Fruit fly (Drosophila melanogaster) whole organism, embryonic: Measurements from ENCODE around the gene CG43938.

Experiments used
- Ada2b ChIP-seq: fragments of 200-800 bp; sonication (Bioruptor generic); IDR thresholded peaks from 2 replicates; pipeline ENCODE4 v1.3.6; 2022; ENCODE audit warnings: missing biosample characterization, missing genetic modification characterization
- Awh ChIP-seq: fragments of 200-800 bp; sonication (Bioruptor generic); IDR thresholded peaks from 2 replicates; pipeline ENCODE4, ENCODE4 v1.3.6; 2022; ENCODE audit warnings: missing biosample characterization, missing genetic modification characterization
- Blimp-1 ChIP-seq: fragments of 200-800 bp; sonication (Bioruptor generic); optimal IDR thresholded peaks from 3 replicates; lab custom pipeline; 2018; ENCODE audit warnings: missing biosample characterization, missing genetic modification characterization, mild to moderate bottlenecking, moderate library complexity, missing genetic modification reagents
- CG1024 ChIP-seq: fragments of 200-800 bp; sonication (Bioruptor generic); IDR thresholded peaks from 2 replicates; pipeline ENCODE4 v1.3.6; 2022; ENCODE audit warnings: missing biosample characterization, missing genetic modification characterization
- CG10462 ChIP-seq: fragments of 200-800 bp; sonication (Bioruptor generic); optimal IDR thresholded peaks from 2 replicates; lab custom pipeline; 2016; ENCODE audit warnings: missing biosample characterization, missing genetic modification characterization
- CG12769 ChIP-seq: fragments of 200-800 bp; sonication (Bioruptor generic); optimal IDR thresholded peaks from 2 replicates; lab custom pipeline; 2019; ENCODE audit warnings: missing biosample characterization, mild to moderate bottlenecking, missing genetic modification characterization, moderate library complexity
- CG12942 ChIP-seq: fragments of 200-800 bp; sonication (Bioruptor generic); optimal IDR thresholded peaks from 3 replicates; lab custom pipeline; 2016; ENCODE audit warnings: missing biosample characterization, missing genetic modification characterization
- CG13296 ChIP-seq: fragments of 200-800 bp; sonication (Bioruptor generic); optimal IDR thresholded peaks from 3 replicates; lab custom pipeline; 2018; ENCODE audit warnings: missing biosample characterization, mild to moderate bottlenecking, missing genetic modification characterization
- CG13894 ChIP-seq: fragments of 200-800 bp; sonication (Bioruptor generic); optimal IDR thresholded peaks from 3 replicates; lab custom pipeline; 2018; ENCODE audit warnings: missing biosample characterization, mild to moderate bottlenecking, missing genetic modification characterization, moderate library complexity
- CG14667 ChIP-seq: fragments of 200-800 bp; sonication (Bioruptor generic); IDR thresholded peaks from 2 replicates; pipeline ENCODE4 v1.3.6; 2022; ENCODE audit warnings: missing biosample characterization, missing genetic modification characterization
- CG17912 ChIP-seq: fragments of 200-800 bp; sonication (Bioruptor generic); optimal IDR thresholded peaks from 2 replicates; lab custom pipeline; 2018; ENCODE audit warnings: missing biosample characterization, mild to moderate bottlenecking, missing genetic modification characterization
- CG3407 ChIP-seq: fragments of 200-800 bp; sonication (Bioruptor generic); optimal IDR thresholded peaks from 2 replicates; lab custom pipeline; 2018; ENCODE audit warnings: missing biosample characterization, mild to moderate bottlenecking, missing genetic modification characterization
- CG3847 ChIP-seq: fragments of 200-800 bp; sonication (Bioruptor generic); IDR thresholded peaks from 2 replicates; pipeline ENCODE4 v1.3.6; 2022; ENCODE audit warnings: missing biosample characterization, missing genetic modification characterization
- CG4360 ChIP-seq: fragments of 200-800 bp; sonication (Bioruptor generic); IDR thresholded peaks from 2 replicates; pipeline ENCODE4 v1.3.6; 2022; ENCODE audit warnings: missing biosample characterization, missing genetic modification characterization
- CG8281 ChIP-seq: fragments of 200-800 bp; sonication (Bioruptor generic); optimal IDR thresholded peaks from 2 replicates; lab custom pipeline; 2018; ENCODE audit warnings: missing biosample characterization, mild to moderate bottlenecking, missing genetic modification characterization, moderate library complexity
- CG9817 ChIP-seq: fragments of 200-800 bp; sonication (Bioruptor generic); optimal IDR thresholded peaks from 2 replicates; lab custom pipeline; 2018; ENCODE audit warnings: missing biosample characterization, mild to moderate bottlenecking, missing genetic modification characterization, moderate library complexity
- CG9932 ChIP-seq: fragments of 200-800 bp; sonication (Bioruptor generic); IDR thresholded peaks from 2 replicates; pipeline ENCODE4 v1.3.6; 2022; ENCODE audit warnings: missing biosample characterization, missing genetic modification characterization
- Camta ChIP-seq: fragments of 200-800 bp; sonication (Bioruptor generic); optimal IDR thresholded peaks from 2 replicates; lab custom pipeline; 2016; ENCODE audit warnings: missing biosample characterization, missing genetic modification characterization
- Dip2 ChIP-seq: fragments of 200-800 bp; sonication (Bioruptor generic); IDR thresholded peaks from 2 replicates; pipeline ENCODE4 v1.3.6; 2022; ENCODE audit warnings: missing biosample characterization, missing genetic modification characterization
- Myb ChIP-seq: fragments of 200-800 bp; sonication (Bioruptor generic); optimal IDR thresholded peaks from 2 replicates; lab custom pipeline; 2016; ENCODE audit warnings: missing biosample characterization, missing genetic modification characterization
- Pdp1 ChIP-seq, 2 experiments: fragments of 200-800 bp; sonication (Bioruptor generic); optimal IDR thresholded peaks; 3 replicates each; lab custom pipeline; 2016; ENCODE audit warnings: missing biosample characterization in 2 of 2, missing genetic modification characterization in 2 of 2, mild to moderate bottlenecking in 1 of 2, moderate library complexity in 1 of 2
- Rfx ChIP-seq: fragments of 200-800 bp; sonication (Bioruptor generic); IDR thresholded peaks from 2 replicates; pipeline ENCODE4 v1.3.6; 2022; ENCODE audit warnings: missing biosample characterization, missing genetic modification characterization
- Vsx1 ChIP-seq: fragments of 200-800 bp; sonication (Bioruptor generic); optimal IDR thresholded peaks from 2 replicates; lab custom pipeline; 2017; ENCODE audit warnings: missing biosample characterization, mild to moderate bottlenecking, missing genetic modification characterization, missing genetic modification reagents
- Xbp1 ChIP-seq: fragments of 200-800 bp; sonication (Bioruptor generic); optimal IDR thresholded peaks from 3 replicates; lab custom pipeline; 2016; ENCODE audit warnings: missing biosample characterization, mild to moderate bottlenecking, missing genetic modification characterization
- Xrp1 ChIP-seq: fragments of 200-800 bp; sonication (Bioruptor generic); IDR thresholded peaks from 2 replicates; pipeline ENCODE4 v1.3.6; 2022; ENCODE audit warnings: missing biosample characterization, missing genetic modification characterization
- abd-A ChIP-seq: fragments of 200-800 bp; sonication (Bioruptor generic); optimal IDR thresholded peaks from 3 replicates; lab custom pipeline; 2019; ENCODE audit warnings: missing biosample characterization, mild to moderate bottlenecking, missing genetic modification characterization, moderate library complexity
- ato ChIP-seq: fragments of 200-800 bp; sonication (Bioruptor generic); IDR thresholded peaks from 2 replicates; pipeline ENCODE4 v1.3.6; 2022; ENCODE audit warnings: missing biosample characterization, missing genetic modification characterization; ENCODE audit not compliant: partially characterized antibody
- bbx ChIP-seq: fragments of 200-800 bp; sonication (Bioruptor generic); IDR thresholded peaks from 2 replicates; pipeline ENCODE4 v1.3.6; 2022; ENCODE audit warnings: missing biosample characterization, missing genetic modification characterization; ENCODE audit not compliant: partially characterized antibody
- chinmo ChIP-seq: fragments of 200-800 bp; sonication (Bioruptor generic); IDR thresholded peaks from 4 replicates; pipeline ENCODE4 v1.3.6; 2022; ENCODE audit warnings: missing biosample characterization, missing genetic modification characterization; ENCODE audit not compliant: partially characterized antibody
- dimm ChIP-seq: fragments of 200-800 bp; sonication (Bioruptor generic); IDR thresholded peaks from 2 replicates; pipeline ENCODE4 v1.3.6; 2022; ENCODE audit warnings: missing biosample characterization, missing genetic modification characterization
- fu2 ChIP-seq: fragments of 200-800 bp; sonication (Bioruptor generic); optimal IDR thresholded peaks from 2 replicates; lab custom pipeline; 2016; ENCODE audit warnings: missing biosample characterization, missing genetic modification characterization
- gce ChIP-seq: fragments of 200-800 bp; sonication (Bioruptor generic); IDR thresholded peaks from 3 replicates; pipeline ENCODE4 v1.3.6; 2022; ENCODE audit warnings: missing biosample characterization, missing genetic modification characterization
- gro ChIP-seq: fragments of 200-800 bp; sonication (Bioruptor generic); optimal IDR thresholded peaks from 2 replicates; lab custom pipeline; 2016; ENCODE audit warnings: missing biosample characterization, missing genetic modification characterization
- kni ChIP-seq: fragments of 200-800 bp; sonication (Bioruptor generic); optimal IDR thresholded peaks from 3 replicates; lab custom pipeline; 2017; ENCODE audit warnings: mild to moderate bottlenecking, missing biosample characterization, missing genetic modification reagents, missing genetic modification characterization
- knrl ChIP-seq: fragments of 200-800 bp; sonication (Bioruptor generic); IDR thresholded peaks from 3 replicates; pipeline ENCODE4 v1.3.6; 2022; ENCODE audit warnings: missing biosample characterization, missing genetic modification characterization; ENCODE audit not compliant: partially characterized antibody
- mam ChIP-seq: fragments of 200-800 bp; sonication (Bioruptor generic); optimal IDR thresholded peaks from 3 replicates; lab custom pipeline; 2016; ENCODE audit warnings: missing biosample characterization, missing genetic modification characterization
- mld ChIP-seq: fragments of 200-800 bp; sonication (Bioruptor generic); IDR thresholded peaks from 3 replicates; pipeline ENCODE4 v1.3.6; 2022; ENCODE audit warnings: missing biosample characterization, missing genetic modification characterization; ENCODE audit not compliant: partially characterized antibody
- nerfin-2 ChIP-seq: fragments of 200-800 bp; sonication (Bioruptor generic); IDR thresholded peaks from 2 replicates; pipeline ENCODE4 v1.3.6; 2022; ENCODE audit warnings: missing biosample characterization, missing genetic modification characterization; ENCODE audit not compliant: partially characterized antibody
- pb ChIP-seq: fragments of 200-800 bp; sonication (Bioruptor generic); optimal IDR thresholded peaks from 3 replicates; lab custom pipeline; 2016; ENCODE audit warnings: missing biosample characterization, missing genetic modification characterization
- prd ChIP-seq, 3 experiments: fragments of >200 bp in 2 of 3; fragments of 200-800 bp in 1 of 3; sonication (Bioruptor generic) in 1 of 3; optimal IDR thresholded peaks in 2 of 3; IDR thresholded peaks in 1 of 3; 2 replicates in 2 of 3; 3 replicates in 1 of 3; pipeline versions ENCODE4 v1.3.6 to Lab custom; 2017 to 2022; ENCODE audit warnings: missing biosample characterization in 1 of 3, missing genetic modification characterization in 1 of 3
- row ChIP-seq: fragments of 200-800 bp; sonication (Bioruptor generic); IDR thresholded peaks from 3 replicates; pipeline ENCODE4 v1.3.6; 2022; ENCODE audit warnings: missing biosample characterization, missing genetic modification characterization
- sd ChIP-seq: fragments of 200-800 bp; sonication (Bioruptor generic); optimal IDR thresholded peaks from 3 replicates; lab custom pipeline; 2018; ENCODE audit warnings: missing biosample characterization, mild to moderate bottlenecking, missing genetic modification characterization, moderate library complexity
- seq ChIP-seq: fragments of 200-800 bp; sonication (Bioruptor generic); IDR thresholded peaks from 2 replicates; pipeline ENCODE4 v1.3.6; 2022; ENCODE audit warnings: missing biosample characterization, missing genetic modification characterization
- sima ChIP-seq: fragments of 200-800 bp; sonication (Bioruptor generic); optimal IDR thresholded peaks from 2 replicates; lab custom pipeline; 2016; ENCODE audit warnings: missing biosample characterization, missing genetic modification characterization
- slou ChIP-seq: fragments of 200-800 bp; sonication (Bioruptor generic); optimal IDR thresholded peaks from 3 replicates; lab custom pipeline; 2016; ENCODE audit warnings: missing biosample characterization, missing genetic modification characterization
- sqz ChIP-seq: fragments of 200-800 bp; sonication (Bioruptor generic); optimal IDR thresholded peaks from 3 replicates; lab custom pipeline; 2018; ENCODE audit warnings: missing biosample characterization, mild to moderate bottlenecking, missing genetic modification characterization
- sr ChIP-seq: fragments of 200-800 bp; sonication (Bioruptor generic); IDR thresholded peaks from 3 replicates; pipeline ENCODE4 v1.3.6; 2022; ENCODE audit warnings: missing biosample characterization, missing genetic modification characterization
- tap ChIP-seq: fragments of 200-800 bp; optimal IDR thresholded peaks from 3 replicates; lab custom pipeline; 2019; ENCODE audit warnings: missing biosample characterization, mild to moderate bottlenecking, missing genetic modification characterization, moderate library complexity
- trem ChIP-seq: fragments of 200-800 bp; optimal IDR thresholded peaks from 3 replicates; lab custom pipeline; 2019; ENCODE audit warnings: missing biosample characterization, mild to moderate bottlenecking, missing genetic modification characterization, moderate library complexity
- yki ChIP-seq: fragments of >200 bp; optimal IDR thresholded peaks from 3 replicates; lab custom pipeline; 2018

The CG43938 gene

DNA sequence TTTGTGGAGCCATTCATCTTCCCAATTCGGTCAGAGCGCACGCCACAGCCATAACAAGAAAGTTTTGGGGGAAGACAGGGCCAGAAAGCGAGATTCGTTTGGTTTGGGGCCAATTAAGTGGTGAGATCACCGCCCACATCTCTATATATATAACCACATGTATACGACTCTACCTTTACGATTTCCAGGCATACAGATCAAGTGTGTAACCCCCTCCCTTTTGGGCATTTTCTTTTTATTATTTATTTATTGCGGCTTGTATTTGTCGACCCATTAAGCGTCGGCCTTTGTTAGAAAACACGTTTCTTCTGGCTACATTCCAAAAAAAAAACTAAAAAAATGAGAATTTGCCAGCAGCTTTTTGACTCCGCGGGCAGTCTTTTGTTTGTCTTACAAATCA, 20.1 kb upstream of the CG43938 start (continued):
- TF ChIP-seq fu2 (GFP tag; lab: Kevin White, UChicago) = no peak
- no peak for TF ChIP-seq CG9932 (GFP tag; lab: Robert Waterston, UW)
- TF ChIP-seq prd (optimal IDR thresholded peaks at IDR 0.05; lab: Kevin White, UChicago) = no peak
- TF ChIP-seq prd (GFP tag; IDR thresholded peaks at IDR 0.05; lab: Robert Waterston, UW) = no peak
- no peak for TF ChIP-seq Xbp1 (GFP tag; lab: Kevin White, UChicago)
- no peak for TF ChIP-seq Rfx (GFP tag; lab: Robert Waterston, UW)
- TF ChIP-seq trem = no peak
- TF ChIP-seq CG1024 (GFP tag; lab: Robert Waterston, UW) = no peak
- peak; percentile 70 for TF ChIP-seq CG12769
- no peak for TF ChIP-seq Ada2b (GFP tag; lab: Robert Waterston, UW)
- peak; percentile 85 for TF ChIP-seq sd (tag; lab: Kevin White, UChicago)
- no peak for TF ChIP-seq CG13296 (GFP tag; lab: Kevin White, UChicago)
- TF ChIP-seq bbx (GFP tag; lab: Robert Waterston, UW) = no peak
- peak; percentile 15 for TF ChIP-seq kni (GFP tag; lab: Kevin White, UChicago)
- no peak for TF ChIP-seq Dip2
- TF ChIP-seq gro (GFP tag; lab: Kevin White, UChicago) = peak; percentile 39
- no peak for TF ChIP-seq mld (GFP tag; lab: Robert Waterston, UW)
- TF ChIP-seq CG8281 (tag; lab: Kevin White, UChicago) = no peak
- no peak for TF ChIP-seq CG4360 (GFP tag; lab: Robert Waterston, UW)
- TF ChIP-seq sqz (GFP tag; lab: Kevin White, UChicago) = no peak
- no peak for TF ChIP-seq CG12942 (GFP tag; lab: Kevin White, UChicago)
- peak; percentile 81 for TF ChIP-seq CG13894 (tag; lab: Kevin White, UChicago)
- TF ChIP-seq gce (GFP tag; lab: Robert Waterston, UW) = no peak
- no peak for TF ChIP-seq row (GFP tag; lab: Robert Waterston, UW)
- TF ChIP-seq abd-A = peak; percentile 61
- TF ChIP-seq tap (tag; lab: Kevin White, UChicago) = no peak
- TF ChIP-seq CG9817 (tag; lab: Kevin White, UChicago) = no peak
- TF ChIP-seq sima (GFP tag; lab: Kevin White, UChicago) = no peak
- no peak for TF ChIP-seq nerfin-2 (GFP tag; lab: Robert Waterston, UW)
- TF ChIP-seq CG10462 (GFP tag; lab: Kevin White, UChicago) = no peak
- no peak for TF ChIP-seq Myb (GFP tag; lab: Kevin White, UChicago)
- TF ChIP-seq Awh (GFP tag; lab: Robert Waterston, UW) = 0 out of 2 replicates have a peak, but pooled peaks have one; percentile 31
- no peak for TF ChIP-seq slou
- TF ChIP-seq sr = peak; percentile 54; the same call in 2 of the 3 replicates
- no peak for TF ChIP-seq Xrp1 (GFP tag; lab: Robert Waterston, UW)
- TF ChIP-seq Pdp1 (GFP tag; optimal IDR thresholded peaks at IDR 0.05; lab: Kevin White, UChicago) = no peak
- TF ChIP-seq mam (GFP tag; lab: Kevin White, UChicago) = no peak
- TF ChIP-seq yki = no peak
- no peak for TF ChIP-seq knrl (GFP tag; lab: Robert Waterston, UW)
- TF ChIP-seq pb (GFP tag; lab: Kevin White, UChicago) = no peak
- no peak for TF ChIP-seq dimm (GFP tag; lab: Robert Waterston, UW)
- TF ChIP-seq CG14667 (GFP tag; lab: Robert Waterston, UW) = no peak
- TF ChIP-seq ato (GFP tag; lab: Robert Waterston, UW) = no peak
- no peak for TF ChIP-seq CG3407 (GFP tag; lab: Kevin White, UChicago)
- peak; percentile 14 for TF ChIP-seq Vsx1 (GFP tag; lab: Kevin White, UChicago)
- 0 out of 4 replicates have a peak, but pooled peaks have one; percentile 61 for TF ChIP-seq chinmo (GFP tag; lab: Robert Waterston, UW)
- no peak for TF ChIP-seq seq (GFP tag; lab: Robert Waterston, UW)
- no peak for TF ChIP-seq CG3847 (GFP tag; lab: Robert Waterston, UW)
- peak; percentile 2 for TF ChIP-seq Blimp-1 (GFP tag; lab: Kevin White, UChicago)
- TF ChIP-seq Camta (GFP tag; lab: Kevin White, UChicago) = no peak
- TF ChIP-seq CG17912 (GFP tag; lab: Kevin White, UChicago) = no peak
